Worm (Caenorhabditis elegans): Measurements from ENCODE around the gene cutl-27.

DNA sequence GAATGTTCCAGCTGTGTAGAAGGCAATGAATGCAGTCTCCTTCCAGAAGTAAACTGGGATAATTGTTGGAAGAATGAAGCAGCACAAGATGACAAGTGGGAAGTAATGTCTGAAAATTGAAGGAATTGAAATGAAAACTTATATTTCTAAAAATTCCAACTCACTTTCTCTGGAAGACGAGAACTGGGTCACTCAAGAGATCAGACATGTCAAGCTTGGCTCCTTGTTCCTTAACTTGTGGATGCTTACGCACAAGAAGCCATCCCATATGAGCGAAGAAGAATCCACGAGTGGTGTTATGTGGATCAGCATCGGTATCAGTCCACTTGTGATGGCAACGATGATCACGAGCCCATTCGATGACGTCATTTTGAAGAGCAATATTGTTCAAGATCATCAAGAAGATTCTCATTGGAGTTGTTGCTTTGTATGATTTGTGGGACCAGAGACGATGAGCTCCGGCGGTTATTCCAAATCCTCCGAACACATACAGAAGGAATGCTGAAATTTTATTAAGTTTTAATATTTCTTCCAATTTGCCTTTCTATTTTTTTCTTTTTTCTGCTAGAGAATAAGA, 36.0 kb downstream of the cutl-27 start:
- TF ChIP-seq rnt-1 (tag; optimal IDR thresholded peaks at IDR 0.05) (no peak), pha-4 (tag; optimal IDR thresholded peaks at IDR 0.05) (no peak)
